Worm (Caenorhabditis elegans): ENCODE results near the gene otpl-6.

DNA sequence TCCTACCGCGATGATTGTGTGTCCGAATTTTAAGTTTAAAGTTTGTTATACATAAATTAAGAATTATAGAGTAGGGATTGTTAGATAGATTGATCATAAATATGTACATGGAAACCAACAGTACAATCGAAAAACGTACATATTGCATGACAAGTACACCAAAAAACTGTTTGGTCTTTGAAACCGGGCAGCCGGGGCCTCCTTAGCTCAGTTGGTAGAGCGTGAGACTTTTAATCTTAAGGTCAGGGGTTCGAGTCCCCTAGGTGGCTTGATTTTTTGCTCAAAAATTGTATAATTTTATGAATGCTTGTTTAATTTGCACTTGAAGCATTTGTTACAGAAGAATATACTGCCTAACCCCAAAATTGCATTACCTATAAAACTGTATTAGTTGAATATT, 30.8 kb upstream of the otpl-6 start:
- no peak for TF ChIP-seq hlh-26 (GFP tag; conservative IDR thresholded peaks at IDR 0.05)
- no peak for TF ChIP-seq unc-62 (GFP tag; optimal IDR thresholded peaks at IDR 0.05)
- no peak for TF ChIP-seq aptf-2 (GFP tag; conservative IDR thresholded peaks at IDR 0.05)
- no peak for TF ChIP-seq ZK185.1 (tag; optimal IDR thresholded peaks at IDR 0.05; ENCODE audit: poor library complexity, severe bottlenecking)
- no peak for TF ChIP-seq ceh-58 (GFP tag; IDR thresholded peaks at IDR 0.05)
- TF ChIP-seq unc-130 (GFP tag; optimal IDR thresholded peaks at IDR 0.05), result no peak
- TF ChIP-seq fkh-3 (tag; optimal IDR thresholded peaks at IDR 0.05), result no peak

All from whole organism, young adult.